Fruit fly (Drosophila melanogaster) whole organism, adult: ENCODE measurements around the gene Ns3.

Source experiments
- CG11617 ChIP-seq: fragments of 200-800 bp; sonication (Bioruptor generic); optimal IDR thresholded peaks from 2 replicates; lab custom pipeline; 2017; ENCODE audit warnings: mild to moderate bottlenecking, missing biosample characterization, missing genetic modification reagents, missing genetic modification characterization
- CG12768 ChIP-seq: fragments of 200-800 bp; sonication (Bioruptor generic); optimal IDR thresholded peaks from 2 replicates; lab custom pipeline; 2017; ENCODE audit warnings: missing biosample characterization, missing genetic modification characterization, mild to moderate bottlenecking, moderate library complexity, missing genetic modification reagents
- CG14711 ChIP-seq: fragments of 200-800 bp; sonication (Bioruptor generic); optimal IDR thresholded peaks from 2 replicates; lab custom pipeline; 2018; ENCODE audit warnings: missing biosample characterization, mild to moderate bottlenecking, missing genetic modification characterization, moderate library complexity
- CG1620 ChIP-seq: fragments of 200-800 bp; sonication (Bioruptor generic); optimal IDR thresholded peaks from 2 replicates; lab custom pipeline; 2016; ENCODE audit warnings: missing biosample characterization, missing genetic modification characterization
- CG33017 ChIP-seq: fragments of 200-800 bp; sonication (Bioruptor generic); optimal IDR thresholded peaks from 2 replicates; lab custom pipeline; 2018; ENCODE audit warnings: missing biosample characterization, mild to moderate bottlenecking, missing genetic modification characterization, moderate library complexity
- CG5204 ChIP-seq: fragments of 200-800 bp; sonication (Bioruptor generic); optimal IDR thresholded peaks from 2 replicates; lab custom pipeline; 2016; ENCODE audit warnings: missing biosample characterization, missing genetic modification characterization
- CG7045 ChIP-seq: fragments of 200-800 bp; sonication (Bioruptor generic); optimal IDR thresholded peaks from 2 replicates; lab custom pipeline; 2017; ENCODE audit warnings: missing biosample characterization, mild to moderate bottlenecking, missing genetic modification characterization
- CG7101 ChIP-seq: fragments of 200-800 bp; sonication (Bioruptor generic); optimal IDR thresholded peaks from 2 replicates; lab custom pipeline; 2018; ENCODE audit warnings: missing biosample characterization, mild to moderate bottlenecking, missing genetic modification characterization, moderate library complexity
- Clk ChIP-seq: fragments of 200-800 bp; sonication (Bioruptor generic); optimal IDR thresholded peaks from 2 replicates; lab custom pipeline; 2017; ENCODE audit warnings: missing biosample characterization, missing genetic modification characterization
- Crg-1 ChIP-seq: fragments of 200-800 bp; sonication (Bioruptor generic); optimal IDR thresholded peaks from 2 replicates; lab custom pipeline; 2016; ENCODE audit warnings: missing biosample characterization, missing genetic modification characterization
- Mnt ChIP-seq: fragments of 200-800 bp; sonication (Bioruptor generic); optimal IDR thresholded peaks from 2 replicates; lab custom pipeline; 2016; ENCODE audit warnings: missing biosample characterization, mild to moderate bottlenecking, missing genetic modification characterization
- bab1 ChIP-seq: fragments of 200-800 bp; sonication (Bioruptor generic); optimal IDR thresholded peaks from 3 replicates; lab custom pipeline; 2019; ENCODE audit warnings: missing biosample characterization, mild to moderate bottlenecking, missing genetic modification characterization, moderate library complexity
- cic ChIP-seq: fragments of 200-800 bp; sonication (Bioruptor generic); optimal IDR thresholded peaks from 2 replicates; lab custom pipeline; 2017; ENCODE audit warnings: missing biosample characterization, mild to moderate bottlenecking, missing genetic modification characterization, moderate library complexity
- cnc ChIP-seq, 2 experiments: fragments of >200 bp; optimal IDR thresholded peaks; 2 replicates each; lab custom pipeline; 2017
- kay ChIP-seq: fragments of 200-800 bp; sonication (Bioruptor generic); peaks from one replicate; lab custom pipeline; 2016; ENCODE audit warnings: missing biosample characterization, missing genetic modification characterization, borderline replicate concordance
- ovo ChIP-seq: fragments of 200-800 bp; sonication (Bioruptor generic); optimal IDR thresholded peaks from 2 replicates; lab custom pipeline; 2016; ENCODE audit warnings: missing biosample characterization, missing genetic modification characterization
- pad ChIP-seq: fragments of 200-800 bp; sonication (Bioruptor generic); optimal IDR thresholded peaks from 3 replicates; lab custom pipeline; 2017; ENCODE audit warnings: missing biosample characterization, missing genetic modification characterization, mild to moderate bottlenecking, moderate library complexity, missing genetic modification reagents
- tj ChIP-seq: fragments of 200-800 bp; sonication (Bioruptor generic); optimal IDR thresholded peaks from 3 replicates; lab custom pipeline; 2017; ENCODE audit warnings: missing biosample characterization, mild to moderate bottlenecking, missing genetic modification characterization, moderate library complexity
- toe ChIP-seq: fragments of 200-800 bp; sonication (Bioruptor generic); optimal IDR thresholded peaks from 2 replicates; lab custom pipeline; 2016; ENCODE audit warnings: missing biosample characterization, missing genetic modification characterization

Gene Ns3

DNA sequence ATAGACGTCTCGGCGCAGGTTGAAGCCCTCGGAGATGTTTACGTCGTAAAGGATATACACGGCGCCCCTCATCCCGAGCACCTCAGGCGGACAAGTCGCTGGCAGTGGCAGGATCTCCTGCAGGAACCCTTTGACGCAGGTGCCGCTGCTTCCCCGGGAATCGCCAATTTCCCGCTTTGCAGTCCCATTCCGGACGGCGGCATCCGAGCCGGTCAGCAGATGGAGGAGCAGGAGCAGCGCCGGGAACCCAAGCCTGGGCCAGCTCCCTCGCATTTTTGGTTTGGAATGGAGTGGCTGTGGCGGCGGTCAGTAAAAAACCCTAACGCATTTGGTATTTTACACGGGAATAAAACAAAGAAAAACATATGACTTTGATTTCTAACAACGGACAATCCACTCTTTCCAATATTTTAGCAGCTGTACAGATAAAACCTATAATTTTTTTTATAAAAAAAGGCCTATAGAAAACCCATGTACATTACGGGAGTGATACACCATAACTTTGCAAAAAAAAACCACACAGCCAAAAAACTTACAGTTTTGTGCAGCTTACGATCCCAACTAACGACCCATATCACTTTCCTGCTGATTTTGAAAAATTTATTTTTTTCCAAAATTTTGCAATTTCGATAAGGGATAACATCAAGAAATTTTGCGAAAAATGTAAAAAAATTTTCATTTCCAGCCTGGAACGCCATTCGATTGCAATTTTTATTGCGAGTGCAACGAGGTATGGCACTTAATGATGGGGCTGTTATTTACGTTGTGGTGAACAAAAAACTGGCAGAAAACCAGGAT, 1.9 kb upstream of the Ns3 start, which contains the start of the genes O-fut2 and CG14777:
O-fut2 (minus strand) TSS at position 290 of the 798 bp plus-strand sequence.
CG14777 (plus strand) TSS at position 428 of the 798 bp plus-strand sequence.
- TF ChIP-seq CG11617 (GFP tag; lab: Kevin White, UChicago): no peak
- no peak for TF ChIP-seq CG7101
- TF ChIP-seq CG1620 (GFP tag; lab: Kevin White, UChicago): no peak
- no peak for TF ChIP-seq kay (GFP tag; lab: Kevin White, UChicago)
- no peak for TF ChIP-seq Crg-1 (GFP tag; lab: Kevin White, UChicago)
- no peak for TF ChIP-seq toe
- TF ChIP-seq Mnt (GFP tag; lab: Kevin White, UChicago): no peak
- TF ChIP-seq bab1 (GFP tag; lab: Kevin White, UChicago): no peak
- TF ChIP-seq CG7045 (GFP tag; lab: Kevin White, UChicago): no peak

DNA sequence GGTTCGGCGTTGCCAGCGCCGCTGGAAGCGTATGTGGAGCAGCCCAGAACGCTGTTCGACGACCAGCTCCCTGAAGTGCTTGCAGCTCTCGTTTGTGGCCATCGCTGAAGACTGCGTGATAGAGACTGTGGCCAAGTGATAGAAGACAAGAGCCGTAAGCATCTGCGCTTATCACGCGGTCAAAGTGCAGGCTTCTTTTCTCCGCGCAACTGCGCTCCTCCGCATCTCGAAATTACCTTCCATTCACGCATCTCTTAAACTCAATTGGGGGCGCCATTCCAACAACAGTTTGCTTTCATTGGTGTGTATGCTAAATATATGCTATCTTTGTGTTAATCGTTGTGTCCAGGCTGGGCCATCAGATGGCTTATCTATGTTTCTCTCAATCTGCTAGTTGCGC, 2.5 kb downstream of the Ns3 start, which contains the start of gene CG14787:
CG14787 (minus strand) TSS at position 133 of the 400 bp plus-strand sequence.
- TF ChIP-seq tj (GFP tag; lab: Kevin White, UChicago) (no peak), pad (GFP tag; lab: Kevin White, UChicago) (no peak), CG14711 (tag; lab: Kevin White, UChicago) (no peak), CG7045 (GFP tag; lab: Kevin White, UChicago) (no peak), kay (GFP tag; lab: Kevin White, UChicago) (no peak), CG11617 (GFP tag; lab: Kevin White, UChicago) (no peak), cnc (optimal IDR thresholded peaks at IDR 0.05; lab: Kevin White, UChicago) (no peak), Mnt (GFP tag; lab: Kevin White, UChicago) (no peak), CG1620 (GFP tag; lab: Kevin White, UChicago) (no peak), bab1 (GFP tag; lab: Kevin White, UChicago) (no peak), Clk (GFP tag; lab: Kevin White, UChicago) (no peak), CG7101 (no peak), CG12768 (GFP tag; lab: Kevin White, UChicago) (no peak), cic (GFP tag; lab: Kevin White, UChicago) (no peak)

DNA sequence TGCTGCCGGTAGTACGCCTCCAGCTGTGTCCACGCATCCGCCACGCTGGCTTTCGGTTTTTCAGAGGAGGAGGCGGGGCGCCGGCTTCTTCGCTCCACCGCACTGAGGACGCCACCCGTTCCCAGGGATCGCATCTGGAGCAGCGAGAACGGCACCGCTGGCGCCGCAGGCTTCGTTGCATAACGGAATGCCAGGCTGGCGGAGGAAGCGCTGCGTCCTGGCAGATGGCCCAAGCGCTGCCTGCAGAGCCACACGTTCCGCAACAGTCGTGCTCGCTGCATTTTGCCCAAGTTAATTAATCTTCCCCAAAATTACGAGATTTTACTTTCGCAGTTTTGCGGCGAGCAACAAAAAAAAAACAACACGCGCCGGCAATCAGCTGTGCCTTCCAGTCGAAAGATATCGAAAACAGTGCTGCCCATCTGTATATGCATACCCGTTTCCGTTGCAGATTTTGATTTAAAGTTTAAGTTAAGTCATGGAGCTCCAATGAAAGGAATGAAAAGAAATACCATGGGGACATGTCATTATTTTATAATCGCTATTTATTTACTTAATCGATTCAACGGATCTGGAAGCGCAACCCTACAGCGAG, 3.6 kb downstream of the Ns3 start, which contains the start of gene Lrpprc2:
Lrpprc2 (minus strand) TSS at position 340 of the 595 bp plus-strand sequence.
- TF ChIP-seq Crg-1 (GFP tag; lab: Kevin White, UChicago): peak; percentile 3
- TF ChIP-seq Mnt (GFP tag; lab: Kevin White, UChicago): peak; percentile 7
- TF ChIP-seq bab1 (GFP tag; lab: Kevin White, UChicago): peak; percentile 25
- no peak for TF ChIP-seq tj (GFP tag; lab: Kevin White, UChicago)

DNA sequence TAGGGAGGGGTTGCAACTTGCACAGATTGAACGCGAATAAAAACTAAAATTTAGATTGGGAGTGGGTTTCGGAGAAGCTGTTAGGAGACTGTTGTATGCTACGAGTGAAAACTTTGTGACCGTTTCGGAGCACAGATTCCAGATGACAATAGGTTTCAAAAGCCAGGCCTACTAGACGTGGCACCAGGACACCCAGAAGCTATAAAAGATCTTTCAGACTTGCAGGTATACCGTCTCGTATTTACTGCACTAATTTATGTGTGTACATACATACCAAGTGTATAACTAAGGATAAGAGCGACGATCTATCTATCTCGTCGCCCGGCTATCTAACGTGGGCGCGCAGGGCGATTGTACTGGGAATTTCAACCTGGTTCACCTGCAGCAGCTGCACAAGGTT, 7.1 kb downstream of the Ns3 start, which contains the start of gene CG14785:
CG14785 (minus strand) TSS at position 101 of the 400 bp plus-strand sequence.
- TF ChIP-seq CG12768 (GFP tag; lab: Kevin White, UChicago) (no peak), cnc (optimal IDR thresholded peaks at IDR 0.05; lab: Kevin White, UChicago) (no peak), CG7101 (no peak), cic (GFP tag; lab: Kevin White, UChicago) (no peak), CG14711 (tag; lab: Kevin White, UChicago) (no peak), tj (GFP tag; lab: Kevin White, UChicago) (no peak), CG11617 (GFP tag; lab: Kevin White, UChicago) (no peak), Crg-1 (GFP tag; lab: Kevin White, UChicago) (no peak), bab1 (GFP tag; lab: Kevin White, UChicago) (no peak), CG7045 (GFP tag; lab: Kevin White, UChicago) (no peak), Mnt (GFP tag; lab: Kevin White, UChicago) (no peak), ovo (GFP tag; lab: Kevin White, UChicago) (no peak), CG5204 (GFP tag; lab: Kevin White, UChicago) (no peak), toe (no peak), CG33017 (tag; lab: Kevin White, UChicago) (no peak), CG1620 (GFP tag; lab: Kevin White, UChicago) (no peak)

DNA sequence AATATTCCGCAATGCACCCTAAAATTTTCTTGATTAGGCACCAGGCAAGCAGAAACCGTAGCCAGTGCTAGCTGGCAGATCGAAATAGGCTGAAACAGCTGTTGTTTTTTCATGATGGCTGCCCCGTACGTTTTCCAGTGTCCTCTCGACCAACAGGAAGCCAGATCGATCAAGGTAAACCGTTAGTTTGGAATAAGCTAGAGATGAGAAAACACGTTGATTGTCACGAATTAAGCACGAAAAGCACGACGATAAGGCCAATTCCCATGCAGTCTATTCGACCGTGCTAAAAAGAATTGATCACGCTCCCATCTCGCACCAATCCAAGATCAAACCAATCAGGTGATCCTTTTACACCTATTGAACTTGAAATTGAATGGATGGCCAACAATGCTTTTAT, 9.2 kb downstream of the Ns3 start:
- no peak for TF ChIP-seq CG5204 (GFP tag; lab: Kevin White, UChicago)
- no peak for TF ChIP-seq Clk (GFP tag; lab: Kevin White, UChicago)
- TF ChIP-seq ovo (GFP tag; lab: Kevin White, UChicago): peak; percentile 85
- TF ChIP-seq Crg-1 (GFP tag; lab: Kevin White, UChicago): no peak
- no peak for TF ChIP-seq toe

DNA sequence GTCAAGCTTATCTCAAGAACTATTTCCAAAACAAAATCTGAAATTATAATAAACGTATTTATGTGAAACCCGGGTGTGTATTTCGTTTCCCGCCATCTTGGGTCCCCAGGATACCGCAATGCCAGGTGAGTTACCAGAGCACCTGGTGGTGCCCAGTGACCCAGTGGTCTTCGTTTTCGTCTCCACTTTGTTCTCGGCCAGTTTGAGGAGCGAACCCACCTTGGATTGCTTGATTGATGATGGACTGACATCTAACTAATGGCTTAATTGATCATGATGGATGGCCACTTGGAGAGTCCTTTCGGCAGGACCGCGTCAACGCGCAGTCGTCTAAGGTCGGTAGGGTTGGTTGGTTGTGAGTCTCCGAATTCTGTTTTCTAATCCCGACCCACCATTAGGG, 11.9 kb downstream of the Ns3 start, which contains the start of gene Gr2a:
Gr2a (plus strand) TSS at position 301 of the 400 bp plus-strand sequence.
- no peak for TF ChIP-seq pad (GFP tag; lab: Kevin White, UChicago)
- TF ChIP-seq toe: no peak
- TF ChIP-seq tj (GFP tag; lab: Kevin White, UChicago): no peak
- no peak for TF ChIP-seq Clk (GFP tag; lab: Kevin White, UChicago)
- TF ChIP-seq ovo (GFP tag; lab: Kevin White, UChicago): no peak
- TF ChIP-seq CG14711 (tag; lab: Kevin White, UChicago): no peak
- no peak for TF ChIP-seq CG7045 (GFP tag; lab: Kevin White, UChicago)
- TF ChIP-seq bab1 (GFP tag; lab: Kevin White, UChicago): no peak
- TF ChIP-seq CG1620 (GFP tag; lab: Kevin White, UChicago): no peak
- TF ChIP-seq Mnt (GFP tag; lab: Kevin White, UChicago): no peak
